Worm (Caenorhabditis elegans) whole organism, L4 larva: Measurements from ENCODE around the gene Y75B7B.2.

Experiments
- Y48G9A.11 ChIP-seq: fragments of 200-800 bp; sonication (Bioruptor generic); IDR thresholded peaks from 2 replicates; pipeline ENCODE4 v1.3.6; 2022; ENCODE audit warnings: missing genetic modification reagents, missing genetic modification characterization, missing compliant biosample characterization
- Y75B8A.6 ChIP-seq: fragments of 200-800 bp; sonication (Bioruptor generic); IDR thresholded peaks from 2 replicates; pipeline ENCODE4 v1.3.6; 2022; ENCODE audit warnings: missing genetic modification reagents, missing genetic modification characterization, missing compliant biosample characterization
- aha-1 ChIP-seq: fragments of 150-350 bp; peaks from one replicate; lab custom pipeline; 2014; ENCODE audit warnings: missing biosample characterization, missing genetic modification characterization
- ceh-32 ChIP-seq: sonication (generic microtip); optimal IDR thresholded peaks from 2 replicates; lab custom pipeline; 2016; ENCODE audit warnings: mild to moderate bottlenecking, missing genetic modification characterization, missing compliant biosample characterization; ENCODE audit not compliant: poor library complexity
- cey-2 ChIP-seq: sonication (generic microtip); optimal IDR thresholded peaks from 3 replicates; lab custom pipeline; 2017; ENCODE audit warnings: missing genetic modification characterization, mild to moderate bottlenecking, missing compliant biosample characterization, antibody characterized with exemption, borderline replicate concordance; ENCODE audit not compliant: insufficient read depth
- daf-12 ChIP-seq: fragments of 150-350 bp; optimal IDR thresholded peaks from 2 replicates; lab custom pipeline; 2014; ENCODE audit warnings: missing biosample characterization, missing genetic modification reagents, missing genetic modification characterization
- daf-16 ChIP-seq, 3 experiments: sonication (generic microtip); optimal IDR thresholded peaks; 2 replicates each; lab custom pipeline; 2016 to 2017; ENCODE audit warnings: missing genetic modification characterization in 3 of 3, missing genetic modification reagents in 3 of 3, mild to moderate bottlenecking in 2 of 3, missing compliant biosample characterization in 2 of 3, missing biosample characterization in 1 of 3, moderate library complexity in 1 of 3
- daf-19 ChIP-seq: fragments of 200-800 bp; sonication (Bioruptor generic); conservative IDR thresholded peaks from 2 replicates; pipeline ENCODE4 v1.3.6; 2022; ENCODE audit warnings: missing genetic modification characterization, missing compliant biosample characterization
- dmd-6 ChIP-seq: fragments of 200-800 bp; sonication (Bioruptor generic); IDR thresholded peaks from 2 replicates; pipeline ENCODE4 v1.3.6; 2022; ENCODE audit warnings: missing genetic modification reagents, missing genetic modification characterization, missing compliant biosample characterization
- hif-1 ChIP-seq, 2 experiments: sonication (generic microtip); optimal IDR thresholded peaks; 2 replicates each; lab custom pipeline; 2016 to 2017; ENCODE audit warnings: missing compliant biosample characterization in 2 of 2, missing genetic modification characterization in 2 of 2, missing genetic modification reagents in 2 of 2, missing genotype in 2 of 2, mild to moderate bottlenecking in 1 of 2
- hlh-11 ChIP-seq: fragments of 200-800 bp; sonication (Bioruptor generic); optimal IDR thresholded peaks from 2 replicates; lab custom pipeline; 2018; ENCODE audit warnings: mild to moderate bottlenecking, missing genetic modification characterization, missing compliant biosample characterization
- hlh-30 ChIP-seq: sonication (generic microtip); optimal IDR thresholded peaks from 2 replicates; lab custom pipeline; 2017; ENCODE audit warnings: antibody characterized with exemption, mild to moderate bottlenecking, missing genetic modification characterization, missing compliant biosample characterization; ENCODE audit not compliant: insufficient read depth
- lin-1 ChIP-seq: fragments of 200-800 bp; sonication (Bioruptor generic); IDR thresholded peaks from 2 replicates; pipeline ENCODE4 v1.3.6; 2022; ENCODE audit warnings: missing genetic modification reagents, missing genetic modification characterization, missing compliant biosample characterization
- lin-13 ChIP-seq: fragments of 150-350 bp; optimal IDR thresholded peaks from 2 replicates; lab custom pipeline; 2014; ENCODE audit warnings: missing biosample characterization, missing genetic modification reagents, missing genetic modification characterization
- lin-39 ChIP-seq: fragments of 150-350 bp; optimal IDR thresholded peaks from 2 replicates; lab custom pipeline; 2014; ENCODE audit warnings: missing biosample characterization, missing genetic modification reagents, missing genetic modification characterization
- mes-2 ChIP-seq: sonication (generic microtip); optimal IDR thresholded peaks from 2 replicates; lab custom pipeline; 2016; ENCODE audit warnings: missing genotype, mild to moderate bottlenecking, missing genetic modification characterization, missing compliant biosample characterization; ENCODE audit not compliant: poor library complexity, severe bottlenecking
- nhr-11 ChIP-seq: fragments of 150-350 bp; optimal IDR thresholded peaks from 2 replicates; lab custom pipeline; 2014; ENCODE audit warnings: missing biosample characterization, missing genetic modification characterization
- saeg-2 ChIP-seq: fragments of 200-800 bp; sonication (Bioruptor generic); IDR thresholded peaks from 2 replicates; pipeline ENCODE4 v1.3.6; 2022; ENCODE audit warnings: missing genetic modification reagents, missing genetic modification characterization, missing compliant biosample characterization
- sdz-12 ChIP-seq: fragments of 200-800 bp; sonication (Bioruptor generic); optimal IDR thresholded peaks from 2 replicates; lab custom pipeline; 2018; ENCODE audit warnings: mild to moderate bottlenecking, missing genetic modification characterization, missing compliant biosample characterization
- set-16 ChIP-seq: fragments of 200-800 bp; sonication (Bioruptor generic); IDR thresholded peaks from 2 replicates; pipeline ENCODE4 v1.3.6; 2022; ENCODE audit warnings: missing genetic modification reagents, missing genetic modification characterization, missing compliant biosample characterization
- skn-1 ChIP-seq: fragments of 150-350 bp; optimal IDR thresholded peaks from 2 replicates; lab custom pipeline; 2014; ENCODE audit warnings: missing biosample characterization, missing genetic modification characterization
- unc-130 ChIP-seq: sonication (generic microtip); optimal IDR thresholded peaks from 2 replicates; lab custom pipeline; 2016; ENCODE audit warnings: missing genetic modification reagents, missing genetic modification characterization, missing compliant biosample characterization
- unc-62 ChIP-seq, 3 experiments: fragments of 150-350 bp in 1 of 3; sonication (generic microtip); optimal IDR thresholded peaks in 2 of 3; peaks in 1 of 3; 1 replicate in 1 of 3; 2 replicates in 2 of 3; lab custom pipeline; 2014 to 2017; ENCODE audit warnings: missing biosample characterization in 3 of 3, missing genetic modification characterization in 3 of 3, missing genetic modification reagents in 3 of 3, missing genotype in 1 of 3
- zfp-3 ChIP-seq: fragments of 200-800 bp; sonication (Bioruptor generic); conservative IDR thresholded peaks from 2 replicates; pipeline ENCODE4 v1.3.6; 2022; ENCODE audit warnings: missing genetic modification reagents, missing genetic modification characterization, missing compliant biosample characterization

The Y75B7B.2 gene

DNA sequence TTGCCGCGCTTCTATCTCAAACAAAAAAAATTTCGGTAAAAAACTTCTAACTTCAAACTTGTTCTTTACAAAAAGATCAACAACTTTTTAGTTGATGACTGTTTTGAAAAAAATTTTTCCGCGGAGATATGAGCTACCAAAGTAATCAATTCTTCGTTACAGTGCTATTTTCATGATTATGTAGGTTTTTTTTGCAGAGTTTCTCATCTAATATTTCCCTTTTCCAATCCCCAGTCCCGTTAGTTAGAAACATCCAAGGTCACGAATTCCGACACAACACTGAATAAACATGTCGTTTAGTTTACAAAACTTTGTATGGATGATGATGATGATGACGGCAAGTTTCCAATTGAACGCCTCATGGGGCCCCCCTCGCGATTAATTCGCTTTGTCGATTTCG is 43.2 kb downstream of the Y75B7B.2 start:
- TF ChIP-seq Y48G9A.11 (GFP tag; lab: Robert Waterston, UW) (no peak), unc-62 (GFP tag; optimal IDR thresholded peaks at IDR 0.05 in 1 of 2; lab: Kevin White, UChicago) (peak in 1 of 2 experiments; percentile 81), unc-62 (tag; optimal IDR thresholded peaks at IDR 0.05; lab: Kevin White, UChicago) (no peak), aha-1 (tag; lab: Kevin White, UChicago) (peak; percentile 77), ceh-32 (tag; lab: Kevin White, UChicago) (no peak)

DNA sequence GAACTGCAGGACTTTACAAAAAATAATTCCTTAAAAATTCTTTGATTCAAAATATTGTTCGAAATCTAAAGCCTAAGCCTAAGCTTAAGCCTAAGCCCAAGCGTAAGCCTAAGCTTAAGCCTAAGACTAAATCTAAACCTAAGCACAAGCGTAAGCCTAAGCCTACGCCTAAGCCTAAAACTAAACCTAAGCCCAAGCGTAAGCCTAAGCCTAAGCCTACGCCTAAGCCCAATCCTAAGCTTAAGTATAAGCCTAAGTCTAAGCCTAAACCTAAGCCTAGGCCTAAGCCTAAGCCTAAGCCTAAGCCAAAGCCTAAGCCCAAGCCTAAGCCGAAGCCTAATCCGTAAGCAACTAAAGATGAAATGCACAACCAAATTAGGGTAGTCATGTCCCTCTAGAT is 45.3 kb downstream of the Y75B7B.2 start:
- TF ChIP-seq lin-13 (GFP tag; lab: Kevin White, UChicago) (no peak), mes-2 (tag; lab: Kevin White, UChicago) (no peak), sdz-12 (no peak), ceh-32 (tag; lab: Kevin White, UChicago) (no peak), saeg-2 (GFP tag; lab: Robert Waterston, UW) (no peak), skn-1 (tag; lab: Kevin White, UChicago) (no peak), cey-2 (tag; lab: Kevin White, UChicago) (no peak), zfp-3 (GFP tag; lab: Robert Waterston, UW) (no peak), daf-19 (no peak), daf-12 (no peak), lin-1 (GFP tag; lab: Robert Waterston, UW) (no peak)

DNA sequence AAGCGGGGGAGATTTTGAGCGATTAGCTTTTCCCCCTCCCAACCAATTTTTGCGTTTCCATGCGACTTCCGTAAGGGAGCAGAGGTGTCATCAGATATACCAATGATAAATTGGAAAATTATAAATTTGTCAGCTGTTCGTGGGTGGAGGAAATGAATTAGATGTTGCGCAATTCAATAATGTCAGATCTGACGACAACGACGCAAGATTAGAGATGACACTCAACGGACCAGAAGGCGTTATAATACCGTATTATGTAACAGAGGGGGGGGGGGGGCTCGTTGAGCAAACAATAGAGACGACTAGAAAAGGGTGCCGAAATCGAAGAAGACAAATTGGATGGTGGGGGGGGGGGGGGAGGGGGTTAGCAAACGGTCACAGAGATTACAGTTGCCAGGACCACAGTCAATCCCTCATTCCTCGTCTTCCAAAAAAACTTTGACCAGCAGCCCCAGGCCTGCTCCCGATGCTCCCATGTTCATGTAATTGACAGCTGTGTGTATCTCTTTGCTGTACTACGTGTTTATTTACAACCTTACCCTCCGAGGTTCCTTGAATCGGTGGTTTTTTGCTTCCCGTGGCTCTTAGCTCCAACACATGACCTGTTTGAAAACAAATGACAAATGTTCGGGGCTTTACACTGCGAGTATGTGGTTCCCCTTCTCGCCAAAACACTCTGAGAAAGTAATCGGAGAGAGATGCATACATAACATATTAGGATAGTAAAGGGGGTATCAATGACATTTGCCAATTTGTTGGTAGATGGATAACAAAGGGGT is 46.8 kb downstream of the Y75B7B.2 start:
- no peak for TF ChIP-seq Y75B8A.6 (GFP tag; lab: Robert Waterston, UW)
- no peak for TF ChIP-seq lin-39
- peak in 1 of 2 experiments; percentile 17 for TF ChIP-seq hif-1 (tag; optimal IDR thresholded peaks at IDR 0.05; lab: Kevin White, UChicago)
- TF ChIP-seq unc-62 (GFP tag; optimal IDR thresholded peaks at IDR 0.05 in 1 of 2; lab: Kevin White, UChicago), result peak in 1 of 2 experiments; percentile 94
- TF ChIP-seq unc-62 (tag; optimal IDR thresholded peaks at IDR 0.05; lab: Kevin White, UChicago), result no peak
- TF ChIP-seq set-16 (GFP tag; lab: Robert Waterston, UW), result peak; percentile 20; the same call in 1 of the 2 replicates
- TF ChIP-seq daf-16 (GFP tag; optimal IDR thresholded peaks at IDR 0.05; lab: Kevin White, UChicago), result peak in 1 of 2 experiments; percentile 95
- TF ChIP-seq daf-16 (tag; optimal IDR thresholded peaks at IDR 0.05; lab: Kevin White, UChicago), result no peak
- TF ChIP-seq unc-130, result no peak
- peak; percentile 46 for TF ChIP-seq hlh-11 (tag; lab: Kevin White, UChicago)
- peak; percentile 11 for TF ChIP-seq hlh-30 (tag; lab: Kevin White, UChicago)
- no peak for TF ChIP-seq aha-1 (tag; lab: Kevin White, UChicago)
- peak; percentile 66 for TF ChIP-seq nhr-11 (tag; lab: Kevin White, UChicago)
- TF ChIP-seq, all 104 proteins: peak for 7

DNA sequence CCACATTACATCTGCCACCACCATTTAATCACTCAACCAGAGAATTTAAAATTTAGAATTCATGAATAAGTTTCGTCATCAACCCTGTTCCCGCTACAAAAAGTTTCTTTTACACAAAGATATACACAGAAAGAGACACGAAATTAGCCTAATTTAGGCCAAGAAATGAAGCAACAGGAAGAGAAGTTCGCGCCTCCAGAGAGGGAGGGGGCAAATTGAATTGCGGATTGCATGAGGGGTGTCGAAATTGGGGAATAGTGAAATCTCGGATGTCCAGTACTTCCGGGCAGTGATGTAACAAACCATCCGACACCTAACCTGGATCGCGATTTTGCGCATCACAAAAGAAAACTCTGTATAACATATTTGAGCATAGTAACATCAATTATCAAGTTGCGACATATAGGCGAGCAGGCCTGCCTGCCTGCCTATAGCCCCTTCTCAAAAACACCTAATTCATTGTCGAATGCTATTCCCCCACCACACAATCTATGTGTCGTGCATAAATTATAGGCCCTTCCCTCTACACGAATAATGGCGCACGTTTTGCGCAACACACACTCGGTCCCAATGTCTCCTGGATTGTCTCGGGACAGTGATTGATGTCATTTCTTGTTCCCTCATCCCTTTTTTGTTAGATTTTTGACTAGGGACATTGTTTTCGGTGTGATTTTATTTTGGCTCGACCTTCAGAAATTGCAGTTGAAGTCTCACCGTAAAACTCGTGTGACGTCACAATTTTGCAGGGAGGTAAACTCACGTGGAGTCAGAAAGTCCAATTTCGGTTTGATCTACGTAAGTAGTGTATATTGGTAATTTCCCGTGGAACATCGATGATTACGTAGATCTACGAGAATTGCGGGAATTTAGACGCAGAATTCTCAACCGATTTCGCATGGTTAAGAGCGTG is 47.8 kb downstream of the Y75B7B.2 start:
- TF ChIP-seq dmd-6 (GFP tag; lab: Robert Waterston, UW) (no peak), unc-62 (GFP tag; optimal IDR thresholded peaks at IDR 0.05 in 1 of 2; lab: Kevin White, UChicago) (peak in 1 of 2 experiments; percentile 85), unc-62 (tag; optimal IDR thresholded peaks at IDR 0.05; lab: Kevin White, UChicago) (no peak)

DNA sequence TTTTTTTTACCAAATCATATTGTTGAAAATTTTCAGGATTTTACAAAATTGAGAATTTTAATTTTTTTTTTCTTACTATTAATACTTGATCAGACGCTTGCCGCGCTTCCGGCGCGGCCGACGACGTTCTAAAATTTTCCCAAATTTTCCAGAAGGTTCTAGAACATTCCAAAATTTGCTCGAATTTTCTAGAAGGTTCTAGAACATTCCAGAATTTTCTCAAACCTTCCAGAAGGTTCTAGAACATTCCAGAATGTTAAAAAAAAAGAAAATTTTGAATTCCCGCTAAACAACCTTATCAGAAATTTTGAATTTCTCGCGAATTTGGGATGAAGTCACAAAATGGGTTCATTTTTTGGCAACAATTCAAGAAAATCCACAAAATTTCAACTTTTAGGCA is 49.6 kb downstream of the Y75B7B.2 start:
- no peak for TF ChIP-seq hif-1 (tag; optimal IDR thresholded peaks at IDR 0.05; lab: Kevin White, UChicago)
